Fruit fly (Drosophila melanogaster): Measurements from ENCODE around the gene Nepl17.
A peak's percentile ranks its signal among the peaks of the same experiment; 100 is the strongest.

The Nepl17 gene

dm6 chr3R:28857287-28858024, 15.2 kb upstream of the Nepl17 start (continued):
- TF ChIP-seq kni (GFP tag; optimal IDR thresholded peaks at IDR 0.05) (no peak), CG11504 (tag; optimal IDR thresholded peaks at IDR 0.05) (peak; percentile 58), Rx (GFP tag; IDR thresholded peaks at IDR 0.05) (0 out of 2 replicates have a peak, but pooled peaks have one; percentile 14), unc-4 (GFP tag; IDR thresholded peaks at IDR 0.05; ENCODE audit: partially characterized antibody) (no peak), Hr3 (GFP tag; optimal IDR thresholded peaks at IDR 0.05) (peak; percentile 26), trem (tag; optimal IDR thresholded peaks at IDR 0.05) (no peak), Atf3 (GFP tag; optimal IDR thresholded peaks at IDR 0.05) (no peak), CG6654 (GFP tag; optimal IDR thresholded peaks at IDR 0.05) (no peak), CG34422 (GFP tag; IDR thresholded peaks at IDR 0.05) (no peak), bbx (GFP tag; IDR thresholded peaks at IDR 0.05; ENCODE audit: partially characterized antibody) (no peak), Poxn (GFP tag; IDR thresholded peaks at IDR 0.05) (no peak), CG11085 (GFP tag; IDR thresholded peaks at IDR 0.05) (no peak), HLH54F (GFP tag; optimal IDR thresholded peaks at IDR 0.05) (peak; percentile 18), kah (GFP tag; optimal IDR thresholded peaks at IDR 0.05) (no peak), sim (GFP tag; IDR thresholded peaks at IDR 0.05) (0 out of 2 replicates have a peak, but pooled peaks have one; percentile 32), prd (optimal IDR thresholded peaks at IDR 0.05) (no peak), prd (GFP tag; IDR thresholded peaks at IDR 0.05) (peak; percentile 56; the same call in 1 of the 3 replicates), CG18476 (GFP tag; optimal IDR thresholded peaks at IDR 0.05) (no peak), rib (GFP tag; IDR thresholded peaks at IDR 0.05) (no peak), corto (GFP tag; optimal IDR thresholded peaks at IDR 0.05) (no peak), CG3281 (GFP tag; optimal IDR thresholded peaks at IDR 0.05) (no peak), az2 (GFP tag; optimal IDR thresholded peaks at IDR 0.05) (peak; percentile 17), Ravus (GFP tag; IDR thresholded peaks at IDR 0.05) (no peak), CG6813 (GFP tag; optimal IDR thresholded peaks at IDR 0.05) (no peak), ranshi (GFP tag; IDR thresholded peaks at IDR 0.05) (no peak), exex (tag; optimal IDR thresholded peaks at IDR 0.05) (no peak), CG8281 (tag; optimal IDR thresholded peaks at IDR 0.05) (no peak), CG14965 (GFP tag; optimal IDR thresholded peaks at IDR 0.05; ENCODE audit: borderline replicate concordance) (no peak), CG3726 (GFP tag; IDR thresholded peaks at IDR 0.05) (no peak), Hsf (GFP tag; optimal IDR thresholded peaks at IDR 0.05) (no peak), CG2889 (GFP tag; IDR thresholded peaks at IDR 0.05) (no peak), eve (GFP tag; optimal IDR thresholded peaks at IDR 0.05) (no peak), CG16863 (GFP tag; optimal IDR thresholded peaks at IDR 0.05) (peak; percentile 38), CG10565 (GFP tag; optimal IDR thresholded peaks at IDR 0.05) (no peak), Mes4 (GFP tag; optimal IDR thresholded peaks at IDR 0.05) (peak; percentile 12), Ets65A (GFP tag) (no peak), CG12744 (GFP tag; optimal IDR thresholded peaks at IDR 0.05) (no peak), CG4328 (GFP tag; optimal IDR thresholded peaks at IDR 0.05) (no peak), CG13424 (tag; optimal IDR thresholded peaks at IDR 0.05) (peak; percentile 55), CG11398 (GFP tag; optimal IDR thresholded peaks at IDR 0.05) (no peak), Hand (GFP tag; optimal IDR thresholded peaks at IDR 0.05) (no peak), CG17829 (tag; optimal IDR thresholded peaks at IDR 0.05) (peak; percentile 52), Dad (GFP tag; optimal IDR thresholded peaks at IDR 0.05) (peak; percentile 17), CG14667 (GFP tag; IDR thresholded peaks at IDR 0.05) (no peak), Xbp1 (GFP tag; optimal IDR thresholded peaks at IDR 0.05) (peak; percentile 44), CG34224 (GFP tag; IDR thresholded peaks at IDR 0.05; ENCODE audit: partially characterized antibody) (no peak), zfh1 (GFP tag; IDR thresholded peaks at IDR 0.05) (peak; percentile 69), CG1233 (GFP tag; optimal IDR thresholded peaks at IDR 0.05) (peak; percentile 17), cwo (GFP tag; optimal IDR thresholded peaks at IDR 0.05) (no peak), Lpt (GFP tag; optimal IDR thresholded peaks at IDR 0.05) (no peak)
